Fruit fly (Drosophila melanogaster) whole organism, embryonic: ENCODE measurements around the gene CG12723.

ENCODE experiments used
- Abd-B ChIP-seq: fragments of 200-800 bp; sonication (Bioruptor generic); optimal IDR thresholded peaks from 2 replicates; lab custom pipeline; 2018; ENCODE audit warnings: missing biosample characterization, mild to moderate bottlenecking, missing genetic modification characterization, moderate library complexity
- Asciz ChIP-seq: fragments of 200-800 bp; sonication (Bioruptor generic); optimal IDR thresholded peaks from 2 replicates; lab custom pipeline; 2017; ENCODE audit warnings: missing biosample characterization, mild to moderate bottlenecking, missing genetic modification characterization, missing genetic modification reagents
- Awh ChIP-seq: fragments of 200-800 bp; sonication (Bioruptor generic); IDR thresholded peaks from 2 replicates; pipeline ENCODE4, ENCODE4 v1.3.6; 2022; ENCODE audit warnings: missing biosample characterization, missing genetic modification characterization
- CG11247 ChIP-seq: fragments of 200-800 bp; sonication (Bioruptor generic); IDR thresholded peaks from 2 replicates; pipeline ENCODE4 v1.3.6; 2022; ENCODE audit warnings: missing biosample characterization, missing genetic modification characterization
- CG12219 ChIP-seq: fragments of 200-800 bp; sonication (Bioruptor generic); optimal IDR thresholded peaks from 3 replicates; lab custom pipeline; 2018; ENCODE audit warnings: missing biosample characterization, mild to moderate bottlenecking, missing genetic modification characterization
- CG12299 ChIP-seq: fragments of 200-800 bp; sonication (Bioruptor generic); optimal IDR thresholded peaks from 2 replicates; lab custom pipeline; 2018; ENCODE audit warnings: missing biosample characterization, mild to moderate bottlenecking, missing genetic modification characterization
- CG13296 ChIP-seq: fragments of 200-800 bp; sonication (Bioruptor generic); optimal IDR thresholded peaks from 3 replicates; lab custom pipeline; 2018; ENCODE audit warnings: missing biosample characterization, mild to moderate bottlenecking, missing genetic modification characterization
- CG15011 ChIP-seq: fragments of 200-800 bp; sonication (Bioruptor generic); optimal IDR thresholded peaks from 3 replicates; lab custom pipeline; 2018; ENCODE audit warnings: missing biosample characterization, mild to moderate bottlenecking, missing genetic modification characterization
- CG17568 ChIP-seq: fragments of 200-800 bp; sonication (Bioruptor generic); optimal IDR thresholded peaks from 2 replicates; lab custom pipeline; 2018; ENCODE audit warnings: missing biosample characterization, mild to moderate bottlenecking, missing genetic modification characterization, moderate library complexity
- CG2199 ChIP-seq: fragments of 200-800 bp; sonication (Bioruptor generic); IDR thresholded peaks from 3 replicates; pipeline ENCODE4 v1.3.6; 2022; ENCODE audit warnings: missing biosample characterization, missing genetic modification characterization
- CG32767 ChIP-seq: fragments of 200-800 bp; sonication (Bioruptor generic); IDR thresholded peaks from 2 replicates; pipeline ENCODE4 v1.3.6; 2022; ENCODE audit warnings: missing biosample characterization, missing genetic modification characterization
- CG3838 ChIP-seq: fragments of 200-800 bp; sonication (Bioruptor generic); optimal IDR thresholded peaks from 3 replicates; lab custom pipeline; 2016; ENCODE audit warnings: missing biosample characterization, missing genetic modification characterization
- CG4424 ChIP-seq: fragments of 200-800 bp; sonication (Bioruptor generic); optimal IDR thresholded peaks from 3 replicates; lab custom pipeline; 2016; ENCODE audit warnings: missing biosample characterization, missing genetic modification characterization
- CG4707 ChIP-seq: fragments of 200-800 bp; sonication (Bioruptor generic); optimal IDR thresholded peaks from 2 replicates; lab custom pipeline; 2018; ENCODE audit warnings: missing biosample characterization, mild to moderate bottlenecking, missing genetic modification characterization, moderate library complexity
- CG6683 ChIP-seq: fragments of 200-800 bp; sonication (Bioruptor generic); optimal IDR thresholded peaks from 2 replicates; lab custom pipeline; 2017; ENCODE audit warnings: missing biosample characterization, mild to moderate bottlenecking, missing genetic modification characterization, missing genetic modification reagents
- CG7786 ChIP-seq: fragments of 200-800 bp; sonication (Bioruptor generic); optimal IDR thresholded peaks from 2 replicates; lab custom pipeline; 2016; ENCODE audit warnings: missing biosample characterization, missing genetic modification characterization
- CG8765 ChIP-seq: fragments of 200-800 bp; sonication (Bioruptor generic); IDR thresholded peaks from 2 replicates; pipeline ENCODE4 v1.3.6; 2022; ENCODE audit warnings: missing biosample characterization, missing genetic modification characterization
- CG9609 ChIP-seq: fragments of 200-800 bp; sonication (Bioruptor generic); optimal IDR thresholded peaks from 3 replicates; lab custom pipeline; 2016; ENCODE audit warnings: missing biosample characterization, missing genetic modification characterization
- CTCF ChIP-seq: fragments of 200-800 bp; sonication (Bioruptor generic); optimal IDR thresholded peaks from 2 replicates; lab custom pipeline; 2017; ENCODE audit warnings: missing biosample characterization, mild to moderate bottlenecking, missing genetic modification characterization, moderate library complexity
- Fer3 ChIP-seq: fragments of 200-800 bp; sonication (Bioruptor generic); optimal IDR thresholded peaks from 2 replicates; lab custom pipeline; 2018; ENCODE audit warnings: missing biosample characterization, mild to moderate bottlenecking, missing genetic modification characterization, moderate library complexity
- Gsc ChIP-seq: fragments of 200-800 bp; sonication (Bioruptor generic); IDR thresholded peaks from 2 replicates; pipeline ENCODE4 v1.3.6; 2022; ENCODE audit warnings: missing biosample characterization, missing genetic modification characterization
- Hmr ChIP-seq: fragments of 200-800 bp; sonication (Bioruptor generic); optimal IDR thresholded peaks from 3 replicates; lab custom pipeline; 2017; ENCODE audit warnings: mild to moderate bottlenecking, missing biosample characterization, missing genetic modification reagents, missing genetic modification characterization
- Lhr ChIP-seq: fragments of 200-800 bp; sonication (Bioruptor generic); optimal IDR thresholded peaks from 3 replicates; lab custom pipeline; 2017; ENCODE audit warnings: mild to moderate bottlenecking, missing biosample characterization, missing genetic modification reagents, missing genetic modification characterization
- Lim3 ChIP-seq: fragments of 200-800 bp; sonication (Bioruptor generic); IDR thresholded peaks from 2 replicates; pipeline ENCODE4 v1.3.6; 2022; ENCODE audit warnings: missing biosample characterization, missing genetic modification characterization
- NC2β ChIP-seq: fragments of 200-800 bp; sonication (Bioruptor generic); optimal IDR thresholded peaks from 2 replicates; lab custom pipeline; 2016; ENCODE audit warnings: missing biosample characterization, missing genetic modification characterization
- Neu2 ChIP-seq: fragments of 200-800 bp; sonication (Bioruptor generic); optimal IDR thresholded peaks from 3 replicates; lab custom pipeline; 2016; ENCODE audit warnings: missing biosample characterization, missing genetic modification characterization, borderline replicate concordance
- Ravus ChIP-seq: fragments of 200-800 bp; sonication (Bioruptor generic); IDR thresholded peaks from 2 replicates; pipeline ENCODE4 v1.3.6; 2022; ENCODE audit warnings: missing biosample characterization, missing genetic modification characterization
- Rx ChIP-seq: fragments of 200-800 bp; sonication (Bioruptor generic); IDR thresholded peaks from 2 replicates; pipeline ENCODE4 v1.3.6; 2022; ENCODE audit warnings: missing biosample characterization, missing genetic modification characterization
- Scr ChIP-seq: fragments of 200-800 bp; sonication (Bioruptor generic); IDR thresholded peaks from 2 replicates; pipeline ENCODE4 v1.3.6; 2022; ENCODE audit warnings: missing biosample characterization, missing genetic modification characterization; ENCODE audit not compliant: partially characterized antibody
- Sox100B ChIP-seq: fragments of 200-800 bp; sonication (Bioruptor generic); optimal IDR thresholded peaks from 3 replicates; lab custom pipeline; 2018; ENCODE audit warnings: missing biosample characterization, mild to moderate bottlenecking, missing genetic modification characterization
- Stat92E ChIP-seq, 3 experiments: fragments of >200 bp in 2 of 3; fragments of 200-800 bp in 1 of 3; sonication (Bioruptor generic) in 1 of 3; optimal IDR thresholded peaks; 2 replicates each; lab custom pipeline; 2017 to 2019; ENCODE audit warnings: missing biosample characterization in 3 of 3, missing genetic modification characterization in 3 of 3, mild to moderate bottlenecking in 1 of 3, moderate library complexity in 1 of 3
- Taf1 ChIP-seq: fragments of 200-800 bp; sonication (Bioruptor generic); IDR thresholded peaks from 2 replicates; pipeline ENCODE4 v1.3.6; 2022; ENCODE audit warnings: missing biosample characterization, missing genetic modification characterization
- Trl ChIP-seq, 3 experiments: fragments of >200 bp in 2 of 3; fragments of 200-800 bp in 1 of 3; sonication (Bioruptor generic) in 1 of 3; optimal IDR thresholded peaks; 2 replicates in 1 of 3; 3 replicates in 2 of 3; lab custom pipeline; 2016 to 2017; ENCODE audit warnings: missing biosample characterization in 1 of 3, missing genetic modification characterization in 1 of 3
- Usf ChIP-seq: fragments of 200-800 bp; sonication (Bioruptor generic); optimal IDR thresholded peaks from 2 replicates; lab custom pipeline; 2017; ENCODE audit warnings: missing genotype, missing biosample characterization, missing genetic modification characterization
- ato ChIP-seq: fragments of 200-800 bp; sonication (Bioruptor generic); IDR thresholded peaks from 2 replicates; pipeline ENCODE4 v1.3.6; 2022; ENCODE audit warnings: missing biosample characterization, missing genetic modification characterization; ENCODE audit not compliant: partially characterized antibody
- corto ChIP-seq: fragments of 200-800 bp; sonication (Bioruptor generic); optimal IDR thresholded peaks from 2 replicates; lab custom pipeline; 2016; ENCODE audit warnings: missing biosample characterization, mild to moderate bottlenecking, missing genetic modification characterization, moderate library complexity
- dpn ChIP-seq, 2 experiments: fragments of 200-800 bp; sonication (Bioruptor generic); optimal IDR thresholded peaks; 3 replicates each; lab custom pipeline; 2016; ENCODE audit warnings: missing biosample characterization in 2 of 2, missing genetic modification characterization in 2 of 2
- fd3F ChIP-seq: fragments of 200-800 bp; sonication (Bioruptor generic); optimal IDR thresholded peaks from 2 replicates; lab custom pipeline; 2018; ENCODE audit warnings: missing biosample characterization, mild to moderate bottlenecking, missing genetic modification characterization, moderate library complexity
- fd96Cb ChIP-seq: fragments of 200-800 bp; sonication (Bioruptor generic); optimal IDR thresholded peaks from 2 replicates; lab custom pipeline; 2018; ENCODE audit warnings: missing biosample characterization, mild to moderate bottlenecking, missing genetic modification characterization, moderate library complexity
- gem ChIP-seq: fragments of 200-800 bp; sonication (Bioruptor generic); optimal IDR thresholded peaks from 2 replicates; lab custom pipeline; 2019; ENCODE audit warnings: missing biosample characterization, mild to moderate bottlenecking, missing genetic modification characterization, moderate library complexity
- gt ChIP-seq: fragments of 200-800 bp; sonication (Bioruptor generic); IDR thresholded peaks from 2 replicates; pipeline ENCODE4 v1.3.6; 2022; ENCODE audit warnings: missing biosample characterization, missing genetic modification characterization
- p53 ChIP-seq: fragments of 200-800 bp; sonication (Bioruptor generic); optimal IDR thresholded peaks from 2 replicates; lab custom pipeline; 2016; ENCODE audit warnings: missing biosample characterization, missing genetic modification characterization
- psq ChIP-seq: fragments of 200-800 bp; sonication (Bioruptor generic); optimal IDR thresholded peaks from 2 replicates; lab custom pipeline; 2017; ENCODE audit warnings: missing biosample characterization, missing genetic modification characterization
- repo ChIP-seq: fragments of 200-800 bp; sonication (Bioruptor generic); optimal IDR thresholded peaks from 2 replicates; lab custom pipeline; 2016; ENCODE audit warnings: missing biosample characterization, missing genetic modification characterization
- ro ChIP-seq: fragments of 200-800 bp; sonication (Bioruptor generic); IDR thresholded peaks from 2 replicates; pipeline ENCODE4 v1.3.6; 2022; ENCODE audit warnings: missing biosample characterization, missing genetic modification characterization
- run ChIP-seq: fragments of 200-800 bp; sonication (Bioruptor generic); optimal IDR thresholded peaks from 3 replicates; lab custom pipeline; 2018; ENCODE audit warnings: missing biosample characterization, mild to moderate bottlenecking, missing genetic modification characterization
- salm ChIP-seq: fragments of 200-800 bp; sonication (Bioruptor generic); optimal IDR thresholded peaks from 2 replicates; lab custom pipeline; 2018; ENCODE audit warnings: missing biosample characterization, mild to moderate bottlenecking, missing genetic modification characterization
- seq ChIP-seq: fragments of 200-800 bp; sonication (Bioruptor generic); IDR thresholded peaks from 2 replicates; pipeline ENCODE4 v1.3.6; 2022; ENCODE audit warnings: missing biosample characterization, missing genetic modification characterization
- tap ChIP-seq: fragments of 200-800 bp; optimal IDR thresholded peaks from 3 replicates; lab custom pipeline; 2019; ENCODE audit warnings: missing biosample characterization, mild to moderate bottlenecking, missing genetic modification characterization, moderate library complexity
- tin ChIP-seq: fragments of 200-800 bp; sonication (Bioruptor generic); optimal IDR thresholded peaks from 3 replicates; lab custom pipeline; 2016; ENCODE audit warnings: missing biosample characterization, missing genetic modification characterization
- tup ChIP-seq: fragments of 200-800 bp; sonication (Bioruptor generic); optimal IDR thresholded peaks from 2 replicates; lab custom pipeline; 2016; ENCODE audit warnings: missing biosample characterization, mild to moderate bottlenecking, missing genetic modification characterization, moderate library complexity

CG12723 gene

DNA sequence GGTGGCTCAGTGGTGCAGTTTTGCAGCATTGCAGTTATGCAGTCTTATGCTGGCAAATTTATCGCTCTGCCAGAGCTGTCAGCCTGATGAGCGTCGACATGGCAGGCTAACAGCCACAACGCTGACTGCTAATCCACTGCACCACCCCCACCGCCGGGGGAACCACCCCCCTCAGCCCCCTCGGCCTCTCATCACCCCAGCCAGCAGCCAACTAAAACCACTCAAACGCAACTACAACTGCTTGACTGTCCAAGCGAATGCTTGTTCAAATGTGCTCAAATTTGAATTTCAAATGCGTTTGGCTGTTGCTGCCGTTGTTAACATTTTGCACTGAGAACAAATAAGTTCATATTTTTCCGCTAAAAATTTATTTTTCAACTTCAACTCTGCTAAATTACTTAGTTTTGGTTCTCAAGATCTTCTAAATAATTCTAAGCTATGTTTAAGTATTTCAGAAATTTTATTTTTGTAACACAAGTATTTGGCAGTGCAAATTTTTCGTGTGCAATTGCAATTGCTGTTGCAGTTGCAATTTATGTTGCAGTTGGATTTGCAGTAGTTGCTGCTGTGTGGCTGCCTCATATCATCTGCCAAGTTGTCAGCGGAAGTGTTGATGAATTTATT is 46.7 kb upstream of the CG12723 start (continued):
- TF ChIP-seq Abd-B (GFP tag; lab: Kevin White, UChicago) (no peak), tap (tag; lab: Kevin White, UChicago) (no peak), tin (GFP tag; lab: Kevin White, UChicago) (no peak), CG2199 (GFP tag; lab: Robert Waterston, UW) (0 out of 3 replicates have a peak, but pooled peaks have one; percentile 10), Usf (GFP tag; lab: Kevin White, UChicago) (no peak), salm (tag; lab: Kevin White, UChicago) (no peak), CG32767 (GFP tag; lab: Robert Waterston, UW) (no peak), Sox100B (GFP tag; lab: Kevin White, UChicago) (peak; percentile 6), CG8765 (no peak), Scr (GFP tag; lab: Robert Waterston, UW) (no peak), Fer3 (tag; lab: Kevin White, UChicago) (no peak), repo (GFP tag; lab: Kevin White, UChicago) (no peak), gem (tag; lab: Kevin White, UChicago) (peak; percentile 60), tup (no peak), Stat92E (GFP tag; optimal IDR thresholded peaks at IDR 0.05; lab: Kevin White, UChicago) (no peak), Taf1 (GFP tag; lab: Robert Waterston, UW) (no peak), Trl (optimal IDR thresholded peaks at IDR 0.05; lab: Kevin White, UChicago) (no peak), Trl (GFP tag; optimal IDR thresholded peaks at IDR 0.05; lab: Kevin White, UChicago) (no peak), Awh (GFP tag; lab: Robert Waterston, UW) (no peak), p53 (GFP tag; lab: Kevin White, UChicago) (no peak), CG12219 (GFP tag; lab: Kevin White, UChicago) (peak; percentile 10), Ravus (GFP tag; lab: Robert Waterston, UW) (no peak), Gsc (no peak), seq (GFP tag; lab: Robert Waterston, UW) (no peak), CTCF (GFP tag; lab: Kevin White, UChicago) (no peak), CG7786 (no peak), CG13296 (GFP tag; lab: Kevin White, UChicago) (no peak), CG9609 (no peak), Lim3 (no peak), psq (no peak), run (tag; lab: Kevin White, UChicago) (no peak), NC2β (no peak), CG6683 (no peak), CG3838 (GFP tag; lab: Kevin White, UChicago) (no peak), CG15011 (no peak), corto (GFP tag; lab: Kevin White, UChicago) (no peak), CG11247 (no peak), CG4424 (GFP tag; lab: Kevin White, UChicago) (peak; percentile 25), CG17568 (GFP tag; lab: Kevin White, UChicago) (no peak), gt (no peak), ato (GFP tag; lab: Robert Waterston, UW) (no peak), fd3F (no peak), CG4707 (no peak), fd96Cb (peak; percentile 36), dpn (GFP tag; optimal IDR thresholded peaks at IDR 0.05; lab: Kevin White, UChicago) (peak in 1 of 2 experiments; percentile 7), Hmr (GFP tag; lab: Kevin White, UChicago) (no peak), CG12299 (no peak), ro (no peak), Lhr (GFP tag; lab: Kevin White, UChicago) (no peak), Asciz (GFP tag; lab: Kevin White, UChicago) (no peak), Rx (GFP tag; lab: Robert Waterston, UW) (no peak), Neu2 (GFP tag; lab: Kevin White, UChicago) (no peak)
